Worm (Caenorhabditis elegans) whole organism, L3 larva: ENCODE results near the gene R13A5.10.
A peak's percentile ranks its signal among the peaks of the same experiment; 100 is the strongest.

Source experiments
- R02D3.7 ChIP-seq: fragments of 150-350 bp; optimal IDR thresholded peaks from 2 replicates; lab custom pipeline; 2014; ENCODE audit warnings: missing biosample characterization, missing genetic modification characterization
- aly-2 ChIP-seq: fragments of 150-350 bp; optimal IDR thresholded peaks from 2 replicates; lab custom pipeline; 2014; ENCODE audit warnings: missing biosample characterization, missing genetic modification characterization
- ama-1 ChIP-seq: fragments of 150-350 bp; optimal IDR thresholded peaks from 2 replicates; lab custom pipeline; 2018
- ceh-28 ChIP-seq: fragments of 150-350 bp; optimal IDR thresholded peaks from 2 replicates; lab custom pipeline; 2014; ENCODE audit warnings: missing biosample characterization, missing genetic modification reagents, missing genetic modification characterization
- ceh-82 ChIP-seq: fragments of 150-350 bp; optimal IDR thresholded peaks from 2 replicates; lab custom pipeline; 2014; ENCODE audit warnings: missing biosample characterization, missing genetic modification characterization
- ceh-9 ChIP-seq: sonication (generic microtip); optimal IDR thresholded peaks from 2 replicates; lab custom pipeline; 2018; ENCODE audit warnings: missing biosample characterization, missing genetic modification characterization
- daf-12 ChIP-seq: fragments of 150-350 bp; optimal IDR thresholded peaks from 2 replicates; lab custom pipeline; 2014; ENCODE audit warnings: missing biosample characterization, missing genetic modification reagents, missing genetic modification characterization
- egl-27 ChIP-seq: sonication (generic microtip); optimal IDR thresholded peaks from 4 replicates; lab custom pipeline; 2017; ENCODE audit warnings: missing biosample characterization, missing genetic modification reagents, missing genetic modification characterization
- egl-5 ChIP-seq: fragments of 150-350 bp; optimal IDR thresholded peaks from 2 replicates; lab custom pipeline; 2017; ENCODE audit warnings: missing biosample characterization, missing genetic modification reagents, missing genetic modification characterization, inconsistent platforms
- elt-1 ChIP-seq: fragments of 150-350 bp; optimal IDR thresholded peaks from 2 replicates; lab custom pipeline; 2014; ENCODE audit warnings: missing biosample characterization, missing genetic modification characterization
- elt-3 ChIP-seq, 3 experiments: fragments of 150-350 bp in 1 of 3; sonication (generic microtip) in 2 of 3; optimal IDR thresholded peaks; 2 replicates in 2 of 3; 4 replicates in 1 of 3; lab custom pipeline; 2014 to 2017; ENCODE audit warnings: missing biosample characterization in 3 of 3, missing genetic modification characterization in 3 of 3
- eor-1 ChIP-seq, 2 experiments: fragments of 150-350 bp; optimal IDR thresholded peaks; 2 replicates each; lab custom pipeline; 2014 to 2018; ENCODE audit warnings: missing biosample characterization in 2 of 2, missing genetic modification characterization in 2 of 2
- fkh-2 ChIP-seq: fragments of 150-350 bp; optimal IDR thresholded peaks from 2 replicates; lab custom pipeline; 2014; ENCODE audit warnings: missing biosample characterization, missing genetic modification reagents, missing genetic modification characterization
- fos-1 ChIP-seq: fragments of 150-350 bp; optimal IDR thresholded peaks from 2 replicates; lab custom pipeline; 2014; ENCODE audit warnings: missing biosample characterization, missing genetic modification characterization
- hmg-11 ChIP-seq: sonication (generic microtip); optimal IDR thresholded peaks from 2 replicates; lab custom pipeline; 2016; ENCODE audit warnings: missing genetic modification characterization, missing compliant biosample characterization
- jun-1 ChIP-seq: fragments of 150-350 bp; optimal IDR thresholded peaks from 2 replicates; lab custom pipeline; 2014; ENCODE audit warnings: missing biosample characterization, missing genetic modification reagents, missing genetic modification characterization
- lin-15B ChIP-seq: fragments of 150-350 bp; optimal IDR thresholded peaks from 2 replicates; lab custom pipeline; 2014; ENCODE audit warnings: missing biosample characterization, missing genetic modification characterization
- lin-39 ChIP-seq: fragments of 150-350 bp; optimal IDR thresholded peaks from 2 replicates; lab custom pipeline; 2018; ENCODE audit warnings: missing biosample characterization, missing genetic modification reagents, missing genetic modification characterization
- lsy-12 ChIP-seq: sonication (generic microtip); optimal IDR thresholded peaks from 2 replicates; lab custom pipeline; 2016; ENCODE audit warnings: mild to moderate bottlenecking, missing genetic modification characterization, missing compliant biosample characterization
- mml-1 ChIP-seq: fragments of 150-350 bp; sonication (generic microtip); optimal IDR thresholded peaks from 3 replicates; lab custom pipeline; 2014; ENCODE audit warnings: missing biosample characterization, missing genetic modification characterization
- nfya-1 ChIP-seq: sonication (generic microtip); optimal IDR thresholded peaks from 2 replicates; lab custom pipeline; 2017; ENCODE audit warnings: missing genetic modification characterization, mild to moderate bottlenecking, missing compliant biosample characterization, antibody characterized with exemption, moderate library complexity; ENCODE audit not compliant: insufficient read depth
- nhr-11 ChIP-seq: fragments of 150-350 bp; optimal IDR thresholded peaks from 2 replicates; lab custom pipeline; 2014; ENCODE audit warnings: missing biosample characterization, missing genetic modification characterization
- nhr-12 ChIP-seq: fragments of 150-350 bp; optimal IDR thresholded peaks from 2 replicates; lab custom pipeline; 2014; ENCODE audit warnings: missing biosample characterization, missing genetic modification characterization
- nhr-237 ChIP-seq: fragments of 150-350 bp; optimal IDR thresholded peaks from 2 replicates; lab custom pipeline; 2014; ENCODE audit warnings: missing biosample characterization, missing genetic modification characterization
- nhr-25 ChIP-seq: sonication (generic microtip); optimal IDR thresholded peaks from 2 replicates; lab custom pipeline; 2017; ENCODE audit warnings: missing biosample characterization, missing genetic modification characterization
- nhr-43 ChIP-seq: sonication (generic microtip); optimal IDR thresholded peaks from 2 replicates; lab custom pipeline; 2016; ENCODE audit warnings: mild to moderate bottlenecking, missing genetic modification characterization, missing compliant biosample characterization; ENCODE audit not compliant: poor library complexity, severe bottlenecking
- nhr-77 ChIP-seq: fragments of 150-350 bp; optimal IDR thresholded peaks from 2 replicates; lab custom pipeline; 2014; ENCODE audit warnings: missing biosample characterization, missing genetic modification characterization
- pha-4 ChIP-seq: fragments of 150-350 bp; optimal IDR thresholded peaks from 2 replicates; lab custom pipeline; 2014; ENCODE audit warnings: missing biosample characterization, missing genetic modification reagents, missing genetic modification characterization
- pqm-1 ChIP-seq: fragments of 150-350 bp; optimal IDR thresholded peaks from 2 replicates; lab custom pipeline; 2017; ENCODE audit warnings: missing biosample characterization, missing genetic modification characterization, inconsistent platforms
- sea-2 ChIP-seq: fragments of 150-350 bp; sonication (generic microtip); optimal IDR thresholded peaks from 4 replicates; lab custom pipeline; 2014; ENCODE audit warnings: missing biosample characterization, missing genetic modification reagents, missing genetic modification characterization
- skn-1 ChIP-seq: fragments of 150-350 bp; optimal IDR thresholded peaks from 2 replicates; lab custom pipeline; 2014; ENCODE audit warnings: missing biosample characterization, missing genetic modification characterization
- snpc-4 ChIP-seq: fragments of 150-350 bp; optimal IDR thresholded peaks from 2 replicates; lab custom pipeline; 2014; ENCODE audit warnings: missing biosample characterization, missing genetic modification characterization
- unc-62 ChIP-seq: fragments of 150-350 bp; sonication (generic microtip); optimal IDR thresholded peaks from 4 replicates; lab custom pipeline; 2014; ENCODE audit warnings: missing biosample characterization, missing genetic modification reagents, missing genetic modification characterization
- zag-1 ChIP-seq: fragments of 150-350 bp; optimal IDR thresholded peaks from 2 replicates; lab custom pipeline; 2014; ENCODE audit warnings: missing biosample characterization, missing genetic modification characterization
- ztf-11 ChIP-seq: fragments of 150-350 bp; optimal IDR thresholded peaks from 2 replicates; lab custom pipeline; 2014; ENCODE audit warnings: missing biosample characterization, missing genetic modification characterization

The R13A5.10 gene

DNA sequence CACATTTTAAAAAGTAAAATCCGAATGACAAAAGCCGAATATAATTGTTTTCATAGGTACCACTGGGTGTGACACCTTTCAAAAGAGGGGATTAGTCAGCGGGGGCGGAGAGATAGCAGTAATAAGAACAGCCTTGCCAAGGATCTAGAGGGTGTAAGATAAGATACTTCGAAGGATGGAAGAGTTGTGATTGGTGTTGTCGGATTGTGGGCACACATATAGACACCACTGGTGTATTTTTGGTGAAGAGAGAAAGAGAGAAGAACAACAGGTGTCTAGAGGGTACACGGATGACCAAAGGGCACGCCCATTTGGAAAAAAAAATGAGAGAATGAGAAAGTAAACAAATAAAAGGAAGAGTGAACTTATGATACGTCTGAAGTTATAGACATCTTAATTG is 37.6 kb downstream of the R13A5.10 start:
- TF ChIP-seq nfya-1 (tag; lab: Kevin White, UChicago) (no peak), egl-27 (tag; lab: Kevin White, UChicago) (no peak), snpc-4 (tag; lab: Kevin White, UChicago) (no peak), hmg-11 (tag; lab: Kevin White, UChicago) (no peak), elt-1 (tag; lab: Kevin White, UChicago) (no peak), unc-62 (GFP tag; lab: Kevin White, UChicago) (no peak), ceh-82 (tag; lab: Kevin White, UChicago) (no peak), lin-39 (tag; lab: Kevin White, UChicago) (no peak), egl-5 (tag; lab: Kevin White, UChicago) (no peak), skn-1 (tag; lab: Kevin White, UChicago) (no peak), nhr-237 (tag; lab: Kevin White, UChicago) (no peak), zag-1 (tag; lab: Kevin White, UChicago) (no peak), nhr-12 (tag; lab: Kevin White, UChicago) (no peak), eor-1 (tag; optimal IDR thresholded peaks at IDR 0.05; lab: Kevin White, UChicago) (no peak), aly-2 (tag; lab: Kevin White, UChicago) (no peak), daf-12 (tag; lab: Kevin White, UChicago) (no peak), lin-15B (tag; lab: Kevin White, UChicago) (no peak), nhr-77 (tag; lab: Kevin White, UChicago) (no peak)

DNA sequence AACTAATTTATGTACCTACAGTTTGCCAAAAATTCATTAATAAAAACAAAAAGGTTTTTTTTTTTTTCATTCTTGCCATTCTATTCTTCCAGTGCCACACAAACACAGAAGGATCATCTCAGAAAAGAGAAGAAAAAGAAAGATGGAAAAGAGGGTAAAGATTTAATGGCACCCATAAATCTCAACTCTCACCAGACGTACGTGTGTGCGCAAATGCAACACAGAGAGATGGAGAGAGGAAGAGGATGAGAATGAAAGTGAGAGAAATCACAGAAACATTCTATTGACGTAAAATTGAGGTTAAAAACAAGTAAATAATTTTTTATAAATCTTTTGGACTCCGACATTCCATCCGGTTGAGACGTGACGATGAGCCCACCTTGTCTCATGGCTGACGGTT is 38.6 kb downstream of the R13A5.10 start:
- peak; percentile 46 for TF ChIP-seq nfya-1 (tag; lab: Kevin White, UChicago)
- no peak for TF ChIP-seq ceh-9
- no peak for TF ChIP-seq lin-15B (tag; lab: Kevin White, UChicago)
- TF ChIP-seq egl-5 (tag; lab: Kevin White, UChicago), result peak; percentile 89

DNA sequence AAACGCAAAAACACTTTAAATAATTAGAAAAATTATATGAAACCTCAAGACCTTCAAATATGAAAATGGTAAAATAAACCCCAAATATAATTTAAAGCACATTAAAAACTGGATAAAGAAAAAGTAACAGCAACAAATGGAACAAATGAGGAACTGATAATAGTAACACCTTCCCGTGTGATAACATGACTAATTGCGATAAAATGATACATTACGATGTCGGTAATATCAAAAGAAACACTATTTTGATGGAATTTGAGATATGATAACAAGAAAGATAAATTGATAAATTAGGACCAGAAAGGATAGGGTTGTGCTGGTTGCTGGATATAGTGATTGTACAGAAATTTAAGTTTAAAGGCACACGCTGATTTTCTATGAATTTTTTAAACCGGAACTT is 40.7 kb downstream of the R13A5.10 start:
- TF ChIP-seq snpc-4 (tag; lab: Kevin White, UChicago), result no peak
- TF ChIP-seq mml-1 (tag; lab: Kevin White, UChicago), result no peak
- no peak for TF ChIP-seq ama-1 (lab: Kevin White, UChicago)
- no peak for TF ChIP-seq ceh-28
- no peak for TF ChIP-seq zag-1 (tag; lab: Kevin White, UChicago)
- TF ChIP-seq daf-12 (tag; lab: Kevin White, UChicago), result no peak
- TF ChIP-seq sea-2 (GFP tag; lab: Kevin White, UChicago), result no peak
- no peak for TF ChIP-seq ztf-11 (tag; lab: Kevin White, UChicago)
- TF ChIP-seq skn-1 (tag; lab: Kevin White, UChicago), result no peak
- no peak for TF ChIP-seq nhr-43
- no peak for TF ChIP-seq elt-1 (tag; lab: Kevin White, UChicago)
- no peak for TF ChIP-seq lin-39 (tag; lab: Kevin White, UChicago)
- no peak for TF ChIP-seq pha-4 (tag; lab: Kevin White, UChicago)
- TF ChIP-seq nhr-11 (tag; lab: Kevin White, UChicago), result no peak
- TF ChIP-seq fos-1, result no peak

DNA sequence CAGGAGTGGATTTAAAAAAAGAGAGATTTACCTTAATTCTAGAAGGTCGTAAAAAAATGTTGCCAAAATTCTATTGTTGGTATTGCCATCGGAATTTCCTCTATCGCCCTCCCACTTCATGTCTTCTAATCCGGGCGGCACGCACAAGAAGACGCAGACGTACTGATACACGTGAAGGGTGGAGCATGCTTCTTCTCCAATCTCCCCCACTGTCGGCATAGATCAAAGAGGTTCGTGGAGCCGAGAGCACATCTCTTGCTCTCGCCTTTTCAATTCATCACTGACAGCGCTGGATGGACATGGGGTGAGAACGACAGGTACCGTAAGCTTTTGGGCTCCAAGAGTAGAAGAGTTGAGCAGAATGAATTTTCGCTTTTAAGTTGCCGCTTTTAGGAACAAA is 46.2 kb downstream of the R13A5.10 start, which contains the start of gene lin-39:
Gene lin-39 (minus strand): TSS at position 74 of the 400 bp plus-strand sequence.
- TF ChIP-seq fkh-2, result no peak
- peak; percentile 53 for TF ChIP-seq nfya-1 (tag; lab: Kevin White, UChicago)

DNA sequence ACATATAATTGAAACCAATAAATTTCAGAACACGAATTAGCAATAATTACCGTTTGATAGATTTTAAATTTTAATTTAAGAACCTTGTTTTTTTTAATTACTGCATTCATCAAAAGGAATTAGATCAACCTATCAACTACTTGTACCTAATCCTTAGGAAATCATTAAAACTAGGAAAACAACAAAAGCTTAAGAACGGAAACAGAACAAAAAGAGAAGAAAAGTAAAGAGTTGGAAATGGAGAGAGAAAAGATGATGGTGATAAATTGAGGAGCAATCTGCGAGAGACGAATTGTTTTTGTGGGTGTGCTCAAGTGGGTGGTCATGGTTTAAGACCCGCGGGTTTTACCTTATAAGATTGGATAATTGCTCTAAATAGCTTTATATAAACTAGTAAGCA is 47.4 kb downstream of the R13A5.10 start:
- TF ChIP-seq pqm-1, result no peak
- TF ChIP-seq elt-3 (tag; optimal IDR thresholded peaks at IDR 0.05; lab: Kevin White, UChicago), result no peak
- no peak for TF ChIP-seq nhr-25 (tag; lab: Kevin White, UChicago)
- TF ChIP-seq unc-62 (GFP tag; lab: Kevin White, UChicago), result no peak
- TF ChIP-seq fkh-2, result no peak
- no peak for TF ChIP-seq jun-1 (tag; lab: Kevin White, UChicago)
- TF ChIP-seq zag-1 (tag; lab: Kevin White, UChicago), result no peak
- TF ChIP-seq ceh-9, result no peak
- TF ChIP-seq nhr-43, result no peak
- TF ChIP-seq daf-12 (tag; lab: Kevin White, UChicago), result no peak
- no peak for TF ChIP-seq ceh-28
- no peak for TF ChIP-seq egl-27 (tag; lab: Kevin White, UChicago)
- no peak for TF ChIP-seq nfya-1 (tag; lab: Kevin White, UChicago)
- TF ChIP-seq eor-1 (tag; optimal IDR thresholded peaks at IDR 0.05; lab: Kevin White, UChicago), result no peak
- TF ChIP-seq ztf-11 (tag; lab: Kevin White, UChicago), result no peak
- no peak for TF ChIP-seq lsy-12 (tag; lab: Kevin White, UChicago)
- TF ChIP-seq aly-2 (tag; lab: Kevin White, UChicago), result no peak
- no peak for TF ChIP-seq ama-1 (lab: Kevin White, UChicago)
- no peak for TF ChIP-seq sea-2 (GFP tag; lab: Kevin White, UChicago)
- no peak for TF ChIP-seq R02D3.7 (tag; lab: Kevin White, UChicago)
